Worm (Caenorhabditis elegans) whole organism, L4 larva: ENCODE measurements around the gene grwd-1.

Experiments
- D1046.2 ChIP-seq: fragments of 200-800 bp; sonication (Bioruptor generic); IDR thresholded peaks from 2 replicates; pipeline ENCODE4 v1.3.6; 2022; ENCODE audit warnings: missing genetic modification characterization, missing compliant biosample characterization
- R02D3.7 ChIP-seq: fragments of 150-350 bp; sonication (generic microtip); optimal IDR thresholded peaks from 3 replicates; lab custom pipeline; 2014; ENCODE audit warnings: missing biosample characterization, missing genetic modification characterization
- T20F7.1 ChIP-seq: fragments of 200-800 bp; sonication (Bioruptor generic); optimal IDR thresholded peaks from 2 replicates; lab custom pipeline; 2018; ENCODE audit warnings: mild to moderate bottlenecking, missing genetic modification characterization, missing compliant biosample characterization
- ZK337.2 ChIP-seq: fragments of 200-800 bp; sonication (Bioruptor generic); IDR thresholded peaks from 2 replicates; pipeline ENCODE4 v1.3.6; 2022; ENCODE audit warnings: missing genetic modification reagents, missing genetic modification characterization, missing compliant biosample characterization
- aha-1 ChIP-seq: fragments of 150-350 bp; peaks from one replicate; lab custom pipeline; 2014; ENCODE audit warnings: missing biosample characterization, missing genetic modification characterization
- ama-1 ChIP-seq: fragments of 150-350 bp; optimal IDR thresholded peaks from 2 replicates; lab custom pipeline; 2014; ENCODE audit warnings: inconsistent platforms, mixed read lengths
- ceh-32 ChIP-seq: sonication (generic microtip); optimal IDR thresholded peaks from 2 replicates; lab custom pipeline; 2016; ENCODE audit warnings: mild to moderate bottlenecking, missing genetic modification characterization, missing compliant biosample characterization; ENCODE audit not compliant: poor library complexity
- ceh-62 ChIP-seq: sonication (generic microtip); optimal IDR thresholded peaks from 2 replicates; lab custom pipeline; 2017; ENCODE audit warnings: missing biosample characterization, missing genetic modification characterization
- cey-2 ChIP-seq: sonication (generic microtip); optimal IDR thresholded peaks from 3 replicates; lab custom pipeline; 2017; ENCODE audit warnings: missing genetic modification characterization, mild to moderate bottlenecking, missing compliant biosample characterization, antibody characterized with exemption, borderline replicate concordance; ENCODE audit not compliant: insufficient read depth
- ctbp-1 ChIP-seq: fragments of 200-800 bp; sonication (Bioruptor generic); IDR thresholded peaks from 2 replicates; pipeline ENCODE4 v1.3.6; 2022; ENCODE audit warnings: missing genetic modification reagents, missing genetic modification characterization, missing compliant biosample characterization
- daf-16 ChIP-seq, 3 experiments: sonication (generic microtip); optimal IDR thresholded peaks; 2 replicates each; lab custom pipeline; 2016 to 2017; ENCODE audit warnings: missing genetic modification characterization in 3 of 3, missing genetic modification reagents in 3 of 3, mild to moderate bottlenecking in 2 of 3, missing compliant biosample characterization in 2 of 3, missing biosample characterization in 1 of 3, moderate library complexity in 1 of 3
- daf-8 ChIP-seq: fragments of 200-800 bp; sonication (Bioruptor generic); IDR thresholded peaks from 2 replicates; pipeline ENCODE4 v1.3.6; 2022; ENCODE audit warnings: missing genetic modification characterization, missing compliant biosample characterization
- dmd-9 ChIP-seq: fragments of 200-800 bp; sonication (Bioruptor generic); IDR thresholded peaks from 2 replicates; pipeline ENCODE4 v1.3.6; 2022; ENCODE audit warnings: missing genetic modification reagents, missing genetic modification characterization, missing compliant biosample characterization
- dpl-1 ChIP-seq: fragments of 150-350 bp; optimal IDR thresholded peaks from 2 replicates; lab custom pipeline; 2014; ENCODE audit warnings: missing biosample characterization, missing genetic modification reagents, missing genetic modification characterization
- duxl-1 ChIP-seq: sonication (generic microtip); optimal IDR thresholded peaks from 2 replicates; lab custom pipeline; 2016; ENCODE audit warnings: mild to moderate bottlenecking, missing genetic modification characterization, moderate library complexity, missing compliant biosample characterization; ENCODE audit not compliant: poor library complexity
- dve-1 ChIP-seq: sonication (generic microtip); optimal IDR thresholded peaks from 2 replicates; lab custom pipeline; 2017; ENCODE audit warnings: antibody characterized with exemption, mild to moderate bottlenecking, missing genetic modification characterization, missing compliant biosample characterization; ENCODE audit not compliant: insufficient read depth
- fkh-10 ChIP-seq: fragments of 150-350 bp; optimal IDR thresholded peaks from 2 replicates; lab custom pipeline; 2014; ENCODE audit warnings: missing biosample characterization, missing genetic modification reagents, missing genetic modification characterization
- fos-1 ChIP-seq: fragments of 150-350 bp; optimal IDR thresholded peaks from 2 replicates; lab custom pipeline; 2014; ENCODE audit warnings: missing biosample characterization, missing genetic modification characterization
- hlh-11 ChIP-seq: fragments of 200-800 bp; sonication (Bioruptor generic); optimal IDR thresholded peaks from 2 replicates; lab custom pipeline; 2018; ENCODE audit warnings: mild to moderate bottlenecking, missing genetic modification characterization, missing compliant biosample characterization
- hlh-30 ChIP-seq: sonication (generic microtip); optimal IDR thresholded peaks from 2 replicates; lab custom pipeline; 2017; ENCODE audit warnings: antibody characterized with exemption, mild to moderate bottlenecking, missing genetic modification characterization, missing compliant biosample characterization; ENCODE audit not compliant: insufficient read depth
- hmg-1.1 ChIP-seq: fragments of 200-800 bp; sonication (Bioruptor generic); IDR thresholded peaks from 2 replicates; pipeline ENCODE4 v1.3.6; 2022; ENCODE audit warnings: missing genetic modification reagents, missing genetic modification characterization, missing compliant biosample characterization
- lin-38 ChIP-seq: fragments of 200-800 bp; sonication (Bioruptor generic); IDR thresholded peaks from 2 replicates; pipeline ENCODE4 v1.3.6; 2022; ENCODE audit warnings: missing genetic modification reagents, missing genetic modification characterization, missing compliant biosample characterization
- lsy-2 ChIP-seq, 2 experiments: fragments of 150-350 bp in 1 of 2; sonication (generic microtip) in 1 of 2; optimal IDR thresholded peaks; 2 replicates each; lab custom pipeline; 2014 to 2017; ENCODE audit warnings: missing biosample characterization in 2 of 2, missing genetic modification characterization in 2 of 2
- madf-9 ChIP-seq: fragments of 200-800 bp; sonication (Bioruptor generic); conservative IDR thresholded peaks from 2 replicates; pipeline ENCODE4 v1.3.6; 2022; ENCODE audit warnings: missing genetic modification reagents, missing genetic modification characterization, missing compliant biosample characterization
- mdl-1 ChIP-seq, 2 experiments: fragments of 150-350 bp in 1 of 2; sonication (generic microtip) in 1 of 2; optimal IDR thresholded peaks; 2 replicates each; lab custom pipeline; 2014 to 2017; ENCODE audit warnings: missing biosample characterization in 2 of 2, missing genetic modification characterization in 2 of 2
- mxl-3 ChIP-seq: fragments of 200-800 bp; sonication (Bioruptor generic); optimal IDR thresholded peaks from 2 replicates; lab custom pipeline; 2018; ENCODE audit warnings: mild to moderate bottlenecking, missing genetic modification characterization, missing compliant biosample characterization
- nhr-10 ChIP-seq: fragments of 150-350 bp; optimal IDR thresholded peaks from 2 replicates; lab custom pipeline; 2014; ENCODE audit warnings: missing biosample characterization, missing genetic modification characterization
- nhr-237 ChIP-seq: sonication (generic microtip); optimal IDR thresholded peaks from 2 replicates; lab custom pipeline; 2017; ENCODE audit warnings: missing biosample characterization, missing genetic modification characterization
- nhr-28 ChIP-seq: fragments of 150-350 bp; optimal IDR thresholded peaks from 2 replicates; lab custom pipeline; 2014; ENCODE audit warnings: missing biosample characterization, missing genetic modification characterization
- nhr-6 ChIP-seq: fragments of 150-350 bp; optimal IDR thresholded peaks from 2 replicates; lab custom pipeline; 2014; ENCODE audit warnings: missing biosample characterization, missing genetic modification characterization
- pqm-1 ChIP-seq: sonication (generic microtip); optimal IDR thresholded peaks from 2 replicates; lab custom pipeline; 2017; ENCODE audit warnings: missing biosample characterization, missing genetic modification characterization
- rbr-2 ChIP-seq: sonication (generic microtip); optimal IDR thresholded peaks from 2 replicates; lab custom pipeline; 2016; ENCODE audit warnings: missing genotype, missing genetic modification characterization, missing compliant biosample characterization
- sdz-12 ChIP-seq: fragments of 200-800 bp; sonication (Bioruptor generic); optimal IDR thresholded peaks from 2 replicates; lab custom pipeline; 2018; ENCODE audit warnings: mild to moderate bottlenecking, missing genetic modification characterization, missing compliant biosample characterization
- set-16 ChIP-seq: fragments of 200-800 bp; sonication (Bioruptor generic); IDR thresholded peaks from 2 replicates; pipeline ENCODE4 v1.3.6; 2022; ENCODE audit warnings: missing genetic modification reagents, missing genetic modification characterization, missing compliant biosample characterization
- snpc-4 ChIP-seq: fragments of 150-350 bp; optimal IDR thresholded peaks from 2 replicates; lab custom pipeline; 2014; ENCODE audit warnings: missing biosample characterization, missing genetic modification characterization
- spr-3 ChIP-seq: fragments of 200-800 bp; sonication (Bioruptor generic); optimal IDR thresholded peaks from 2 replicates; lab custom pipeline; 2018; ENCODE audit warnings: mild to moderate bottlenecking, missing genetic modification characterization, missing compliant biosample characterization
- tag-97 ChIP-seq: fragments of 200-800 bp; sonication (Bioruptor generic); IDR thresholded peaks from 2 replicates; pipeline ENCODE4 v1.3.6; 2022; ENCODE audit warnings: missing genetic modification characterization, missing compliant biosample characterization
- vab-7 ChIP-seq: fragments of 200-800 bp; sonication (Bioruptor generic); IDR thresholded peaks from 2 replicates; pipeline ENCODE4 v1.3.6; 2022; ENCODE audit warnings: missing genetic modification reagents, missing genetic modification characterization, missing compliant biosample characterization
- zag-1 ChIP-seq: fragments of 150-350 bp; optimal IDR thresholded peaks from 2 replicates; lab custom pipeline; 2014; ENCODE audit warnings: missing biosample characterization, missing genetic modification characterization
- ztf-7 ChIP-seq: fragments of 150-350 bp; optimal IDR thresholded peaks from 2 replicates; lab custom pipeline; 2014; ENCODE audit warnings: missing biosample characterization, missing genetic modification characterization

Gene grwd-1

ce11 chrIII:5180588-5180987, 27.3 kb downstream of the grwd-1 start (continued):
- TF ChIP-seq set-16 (GFP tag; lab: Robert Waterston, UW) (no peak), tag-97 (GFP tag; lab: Robert Waterston, UW) (no peak), nhr-6 (no peak), daf-16 (GFP tag; optimal IDR thresholded peaks at IDR 0.05; lab: Kevin White, UChicago) (no peak), daf-16 (tag; optimal IDR thresholded peaks at IDR 0.05; lab: Kevin White, UChicago) (peak; percentile 51), rbr-2 (no peak), hlh-11 (tag; lab: Kevin White, UChicago) (peak; percentile 34), snpc-4 (tag; lab: Kevin White, UChicago) (no peak)

DNA sequence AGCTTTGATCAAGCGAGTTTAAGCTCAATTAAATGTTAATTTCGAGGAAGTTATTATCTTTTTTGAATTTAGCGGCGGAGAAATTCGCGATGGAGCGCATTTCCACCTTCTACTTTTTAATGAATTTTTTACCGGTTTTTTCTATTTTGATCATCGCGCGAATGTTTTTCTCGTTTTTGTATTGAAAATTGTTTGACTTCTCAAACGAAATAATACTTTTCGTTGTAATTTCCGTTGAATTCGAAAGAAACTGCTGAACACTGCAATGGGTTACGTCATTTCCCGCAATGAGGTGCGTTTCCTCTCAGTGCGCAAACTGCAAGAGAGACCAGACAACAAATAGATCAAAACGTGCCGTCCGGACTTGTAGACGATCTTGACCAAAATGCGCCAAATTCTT, 28.0 kb downstream of the grwd-1 start:
- TF ChIP-seq madf-9 (GFP tag; lab: Robert Waterston, UW) (no peak), D1046.2 (no peak), T20F7.1 (no peak), dve-1 (tag; lab: Kevin White, UChicago) (no peak), snpc-4 (tag; lab: Kevin White, UChicago) (no peak), hlh-11 (tag; lab: Kevin White, UChicago) (peak; percentile 19), ZK337.2 (GFP tag; lab: Robert Waterston, UW) (no peak), mdl-1 (tag; optimal IDR thresholded peaks at IDR 0.05; lab: Kevin White, UChicago) (peak in 1 of 2 experiments; percentile 38), nhr-10 (tag; lab: Kevin White, UChicago) (no peak), dpl-1 (peak; percentile 1), lin-38 (GFP tag; lab: Robert Waterston, UW) (peak; percentile 72), hlh-30 (tag; lab: Kevin White, UChicago) (peak; percentile 10), mxl-3 (GFP tag; lab: Kevin White, UChicago) (peak; percentile 18)

ce11 chrIII:5181641-5182040, 28.4 kb downstream of the grwd-1 start:
- TF ChIP-seq daf-16 (GFP tag; optimal IDR thresholded peaks at IDR 0.05; lab: Kevin White, UChicago) = no peak
- no peak for TF ChIP-seq daf-16 (tag; optimal IDR thresholded peaks at IDR 0.05; lab: Kevin White, UChicago)
- TF ChIP-seq fos-1 (tag; lab: Kevin White, UChicago) = no peak
- no peak for TF ChIP-seq ctbp-1 (GFP tag; lab: Robert Waterston, UW)
- TF ChIP-seq cey-2 = no peak
- TF ChIP-seq daf-8 = no peak
- no peak for TF ChIP-seq dmd-9 (GFP tag; lab: Robert Waterston, UW)
- no peak for TF ChIP-seq ztf-7
- TF ChIP-seq fkh-10 = no peak
- TF ChIP-seq nhr-28 = peak; percentile 4
- peak; percentile 5 for TF ChIP-seq aha-1 (tag; lab: Kevin White, UChicago)
- no peak for TF ChIP-seq duxl-1 (tag; lab: Kevin White, UChicago)
- no peak for TF ChIP-seq ceh-32
- no peak for TF ChIP-seq pqm-1 (tag; lab: Kevin White, UChicago)

DNA sequence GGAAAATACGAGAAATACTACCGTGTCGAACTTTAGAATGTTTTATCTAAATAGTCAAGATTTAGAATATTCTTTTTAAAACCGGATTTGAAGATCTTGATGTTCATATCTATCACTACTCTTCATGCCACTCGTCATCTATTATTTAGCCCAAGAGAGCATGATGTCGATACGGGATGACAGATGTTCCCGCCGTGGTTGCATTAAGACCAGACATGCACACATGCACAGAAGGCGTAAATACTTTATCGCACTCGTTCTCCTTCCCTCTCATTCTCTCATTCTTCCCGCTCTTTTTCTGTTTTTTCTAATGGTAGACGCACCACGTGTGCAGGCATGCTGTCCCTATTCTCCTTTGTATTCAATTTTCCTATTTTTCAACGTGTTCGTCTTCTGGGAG, 30.1 kb downstream of the grwd-1 start:
- no peak for TF ChIP-seq nhr-237 (tag; lab: Kevin White, UChicago)
- 0 out of 2 replicates have a peak, but pooled peaks have one; percentile 20 for TF ChIP-seq hmg-1.1 (GFP tag; lab: Robert Waterston, UW)
- TF ChIP-seq hlh-30 (tag; lab: Kevin White, UChicago) = peak; percentile 11
- TF ChIP-seq mdl-1 (tag; optimal IDR thresholded peaks at IDR 0.05; lab: Kevin White, UChicago) = peak in 1 of 2 experiments; percentile 5

DNA sequence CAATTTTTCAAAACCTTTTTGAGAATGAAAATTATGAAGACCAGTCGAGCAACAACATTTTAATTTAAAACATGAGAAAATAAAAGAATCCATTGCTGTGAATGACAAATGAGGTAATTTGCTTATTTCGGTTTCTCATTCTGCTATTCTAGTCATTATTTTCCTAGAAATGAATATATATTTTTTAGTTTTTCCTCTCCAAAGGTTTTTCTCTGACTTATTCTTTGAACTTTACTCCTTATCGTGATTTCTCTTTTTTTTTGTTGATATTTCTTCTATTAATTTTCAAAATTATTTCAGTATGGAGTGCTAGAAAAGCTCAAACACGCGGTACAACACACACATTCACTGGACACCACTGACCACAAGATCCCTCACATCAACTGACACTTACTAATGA, 32.4 kb downstream of the grwd-1 start, which contains the start of gene pup-2:
Gene pup-2 (plus strand): TSS at position 301 of the 400 bp plus-strand sequence.
- no peak for TF ChIP-seq T20F7.1
- TF ChIP-seq ama-1 = no peak
- no peak for TF ChIP-seq vab-7
- no peak for TF ChIP-seq zag-1 (tag; lab: Kevin White, UChicago)
- TF ChIP-seq D1046.2 = no peak
- no peak for TF ChIP-seq ceh-62 (tag; lab: Kevin White, UChicago)
- TF ChIP-seq spr-3 (GFP tag; lab: Kevin White, UChicago) = no peak
- no peak for TF ChIP-seq hlh-11 (tag; lab: Kevin White, UChicago)
- TF ChIP-seq lin-38 (GFP tag; lab: Robert Waterston, UW) = no peak
- no peak for TF ChIP-seq set-16 (GFP tag; lab: Robert Waterston, UW)
- TF ChIP-seq pqm-1 (tag; lab: Kevin White, UChicago) = no peak
- TF ChIP-seq hmg-1.1 (GFP tag; lab: Robert Waterston, UW) = no peak
- no peak for TF ChIP-seq R02D3.7
- no peak for TF ChIP-seq nhr-10 (tag; lab: Kevin White, UChicago)
- TF ChIP-seq sdz-12 (GFP tag; lab: Kevin White, UChicago) = no peak
- no peak for TF ChIP-seq fos-1 (tag; lab: Kevin White, UChicago)
- TF ChIP-seq dpl-1 = no peak
- TF ChIP-seq lsy-2 (tag; optimal IDR thresholded peaks at IDR 0.05; lab: Kevin White, UChicago) = no peak
